Fruit fly (Drosophila melanogaster): Measurements from ENCODE around the gene prage.
A peak's percentile ranks its signal among the peaks of the same experiment; 100 is the strongest.

prage gene

DNA sequence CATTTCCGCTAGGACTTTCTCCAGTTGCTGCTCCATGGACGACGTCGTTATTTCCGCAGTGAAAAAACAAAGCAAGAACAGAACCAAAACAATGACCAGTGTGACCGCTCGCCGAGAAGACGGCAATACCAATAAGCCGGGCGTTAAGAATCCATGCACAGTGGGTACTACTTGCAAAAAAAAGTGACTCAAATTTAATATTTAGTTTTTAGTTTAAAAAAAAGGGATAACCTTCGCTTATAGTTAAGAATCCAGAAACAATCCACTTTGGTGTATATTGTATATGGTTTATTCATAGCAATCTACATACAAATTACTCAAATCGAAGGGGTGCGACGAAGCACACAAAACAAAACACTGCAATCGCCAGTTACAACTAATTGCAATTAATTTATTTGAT lies 85.3 kb downstream of the prage start, which contains the start of gene Lamtor5 (continued):
- TF ChIP-seq Sry-δ (GFP tag; optimal IDR thresholded peaks at IDR 0.05) (peak; percentile 14), CG6272 (GFP tag; IDR thresholded peaks at IDR 0.05) (0 out of 2 replicates have a peak, but pooled peaks have one; percentile 25), mirr (GFP tag; optimal IDR thresholded peaks at IDR 0.05) (no peak), CG18011 (GFP tag; optimal IDR thresholded peaks at IDR 0.05) (peak; percentile 40), Atf6 (GFP tag; IDR thresholded peaks at IDR 0.05) (no peak), CG11398 (GFP tag; optimal IDR thresholded peaks at IDR 0.05) (no peak), lilli (GFP tag; optimal IDR thresholded peaks at IDR 0.05) (peak; percentile 60), fd96Cb (tag; optimal IDR thresholded peaks at IDR 0.05) (peak; percentile 8), lola (GFP tag; optimal IDR thresholded peaks at IDR 0.05) (peak in 1 of 3 experiments; percentile 21), ssp (GFP tag; IDR thresholded peaks at IDR 0.05) (no peak), CrebB (tag; optimal IDR thresholded peaks at IDR 0.05) (peak; percentile 5), Xrp1 (GFP tag; IDR thresholded peaks at IDR 0.05) (peak; percentile 49; the same call in 1 of the 2 replicates), cwo (GFP tag; optimal IDR thresholded peaks at IDR 0.05) (peak; percentile 27), zf30C (GFP tag; optimal IDR thresholded peaks at IDR 0.05) (no peak), CG9876 (GFP tag; optimal IDR thresholded peaks at IDR 0.05) (no peak), D19B (GFP tag; optimal IDR thresholded peaks at IDR 0.05) (peak; percentile 1), vfl (GFP tag; optimal IDR thresholded peaks at IDR 0.05) (peak; percentile 49), CG14050 (GFP tag; IDR thresholded peaks at IDR 0.05) (no peak), CG10543 (GFP tag; optimal IDR thresholded peaks at IDR 0.05) (peak; percentile 22), Med (GFP tag) (peak; percentile 92), CG3281 (GFP tag; optimal IDR thresholded peaks at IDR 0.05) (peak; percentile 37), unpg (GFP tag; optimal IDR thresholded peaks at IDR 0.05) (peak; percentile 53), CG17361 (GFP tag; IDR thresholded peaks at IDR 0.05) (peak; percentile 43; the same call in 1 of the 3 replicates), CG8089 (GFP tag; optimal IDR thresholded peaks at IDR 0.05) (no peak), btn (GFP tag; optimal IDR thresholded peaks at IDR 0.05) (no peak), nerfin-2 (GFP tag; IDR thresholded peaks at IDR 0.05; ENCODE audit: partially characterized antibody) (peak; percentile 23; the same call in 1 of the 2 replicates), stwl (tag; optimal IDR thresholded peaks at IDR 0.05) (peak; percentile 24), Oaz (GFP tag; IDR thresholded peaks at IDR 0.05) (no peak), cad (GFP tag; optimal IDR thresholded peaks at IDR 0.05) (no peak), Lhr (GFP tag; optimal IDR thresholded peaks at IDR 0.05) (no peak), pita (GFP tag; optimal IDR thresholded peaks at IDR 0.05) (no peak), sens (GFP tag) (peak; percentile 93), fd3F (GFP tag; optimal IDR thresholded peaks at IDR 0.05) (no peak), crol (GFP tag; IDR thresholded peaks at IDR 0.05) (no peak), da (GFP tag; optimal IDR thresholded peaks at IDR 0.05) (no peak), CG12219 (GFP tag; optimal IDR thresholded peaks at IDR 0.05) (no peak), gt (GFP tag; IDR thresholded peaks at IDR 0.05) (no peak), pan (optimal IDR thresholded peaks at IDR 0.05) (no peak), pan (GFP tag; optimal IDR thresholded peaks at IDR 0.05 in 1 of 2, IDR thresholded peaks at IDR 0.05 in 1 of 2) (peak in 1 of 2 experiments; percentile 34), Mad (GFP tag; optimal IDR thresholded peaks at IDR 0.05) (peak; percentile 10), Max (GFP tag; optimal IDR thresholded peaks at IDR 0.05) (peak; percentile 24)

DNA sequence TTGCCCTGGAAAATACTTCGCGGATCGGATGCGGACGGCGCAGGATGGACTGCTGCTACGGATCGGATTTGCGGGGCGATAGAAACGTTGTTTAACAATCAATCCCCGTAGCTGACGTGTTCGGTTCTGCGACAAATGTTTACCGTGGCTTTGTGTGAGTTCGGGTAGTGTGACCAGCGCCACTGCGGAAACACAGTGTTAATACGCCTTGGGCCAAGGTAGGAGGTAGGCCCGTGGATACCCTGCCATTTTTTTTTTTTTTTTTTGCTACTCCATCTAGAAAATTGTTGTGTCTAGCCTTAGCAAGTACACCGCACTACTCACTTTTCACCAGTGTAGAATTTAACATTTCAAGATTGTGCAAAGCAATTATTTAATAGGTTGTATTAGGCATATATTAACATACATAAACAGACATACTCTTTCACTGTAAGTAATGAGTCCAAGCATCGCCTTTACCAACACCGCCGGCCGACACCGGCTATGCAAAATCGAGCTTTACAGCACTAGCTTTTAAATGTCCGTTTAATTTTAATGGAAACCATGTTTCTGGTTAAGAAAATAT lies 88.2 kb downstream of the prage start, which contains the start of gene deltaCOP:
deltaCOP (minus strand) TSS at position 171 of the 565 bp plus-strand sequence.
- TF ChIP-seq zen2 (GFP tag; IDR thresholded peaks at IDR 0.05; ENCODE audit: partially characterized antibody) = no peak
- no peak for TF ChIP-seq CG15073 (GFP tag; optimal IDR thresholded peaks at IDR 0.05)
- peak; percentile 63 for TF ChIP-seq NFAT (GFP tag; IDR thresholded peaks at IDR 0.05)
- peak; percentile 48 for TF ChIP-seq CG5245 (GFP tag; optimal IDR thresholded peaks at IDR 0.05)
- TF ChIP-seq pb (GFP tag; optimal IDR thresholded peaks at IDR 0.05) = peak; percentile 82
- TF ChIP-seq Lpt (GFP tag; optimal IDR thresholded peaks at IDR 0.05) = no peak
- TF ChIP-seq CG32532 (GFP tag; IDR thresholded peaks at IDR 0.05) = peak; percentile 87
- no peak for TF ChIP-seq CG5180 (GFP tag; optimal IDR thresholded peaks at IDR 0.05)
- peak; percentile 67 for TF ChIP-seq jigr1 (GFP tag; IDR thresholded peaks at IDR 0.05)
- peak; percentile 86 for TF ChIP-seq CG11398 (GFP tag; optimal IDR thresholded peaks at IDR 0.05)
- TF ChIP-seq gce (GFP tag; IDR thresholded peaks at IDR 0.05) = 0 out of 3 replicates have a peak, but pooled peaks have one; percentile 37
- no peak for TF ChIP-seq sc (optimal IDR thresholded peaks at IDR 0.05)
- TF ChIP-seq sc (GFP tag; optimal IDR thresholded peaks at IDR 0.05) = no peak
- peak; percentile 81 for TF ChIP-seq disco-r (GFP tag; optimal IDR thresholded peaks at IDR 0.05)

Data from whole organism, embryonic.